Fruit fly (Drosophila melanogaster) whole organism, embryonic: ENCODE data around the gene lilli.

ENCODE experiments used
- ATbp ChIP-seq: fragments of 200-800 bp; sonication (Bioruptor generic); optimal IDR thresholded peaks from 2 replicates; lab custom pipeline; 2017; ENCODE audit warnings: missing biosample characterization, mild to moderate bottlenecking, missing genetic modification characterization, missing genetic modification reagents
- B-H1 ChIP-seq: fragments of 200-800 bp; sonication (Bioruptor generic); IDR thresholded peaks from 3 replicates; pipeline ENCODE4 v1.3.6; 2022; ENCODE audit warnings: missing biosample characterization, missing genetic modification characterization
- Blimp-1 ChIP-seq: fragments of 200-800 bp; sonication (Bioruptor generic); optimal IDR thresholded peaks from 3 replicates; lab custom pipeline; 2018; ENCODE audit warnings: missing biosample characterization, missing genetic modification characterization, mild to moderate bottlenecking, moderate library complexity, missing genetic modification reagents
- CG10321 ChIP-seq: fragments of 200-800 bp; sonication (Bioruptor generic); IDR thresholded peaks from 2 replicates; pipeline ENCODE4 v1.3.6; 2022; ENCODE audit warnings: missing biosample characterization, missing genetic modification characterization
- CG11093 ChIP-seq: fragments of 200-800 bp; sonication (Bioruptor generic); IDR thresholded peaks from 3 replicates; pipeline ENCODE4 v1.3.6; 2022; ENCODE audit warnings: missing biosample characterization, missing genetic modification characterization
- CG12236 ChIP-seq: fragments of 200-800 bp; sonication (Bioruptor generic); optimal IDR thresholded peaks from 2 replicates; lab custom pipeline; 2016; ENCODE audit warnings: missing biosample characterization, missing genetic modification characterization
- CG12744 ChIP-seq: fragments of 200-800 bp; sonication (Bioruptor generic); optimal IDR thresholded peaks from 2 replicates; lab custom pipeline; 2016; ENCODE audit warnings: missing biosample characterization, missing genetic modification characterization
- CG13624 ChIP-seq: fragments of 200-800 bp; sonication (Bioruptor generic); optimal IDR thresholded peaks from 2 replicates; lab custom pipeline; 2016; ENCODE audit warnings: missing biosample characterization, missing genetic modification characterization
- CG13894 ChIP-seq: fragments of 200-800 bp; sonication (Bioruptor generic); optimal IDR thresholded peaks from 3 replicates; lab custom pipeline; 2018; ENCODE audit warnings: missing biosample characterization, mild to moderate bottlenecking, missing genetic modification characterization, moderate library complexity
- CG14014 ChIP-seq: fragments of 200-800 bp; sonication (Bioruptor generic); IDR thresholded peaks from 2 replicates; pipeline ENCODE4 v1.3.6; 2022; ENCODE audit warnings: missing biosample characterization, missing genetic modification characterization
- CG15011 ChIP-seq: fragments of 200-800 bp; sonication (Bioruptor generic); optimal IDR thresholded peaks from 3 replicates; lab custom pipeline; 2018; ENCODE audit warnings: missing biosample characterization, mild to moderate bottlenecking, missing genetic modification characterization
- CG1529 ChIP-seq: fragments of 200-800 bp; sonication (Bioruptor generic); optimal IDR thresholded peaks from 3 replicates; lab custom pipeline; 2018; ENCODE audit warnings: missing biosample characterization, missing genetic modification characterization
- CG15601 ChIP-seq: fragments of 200-800 bp; sonication (Bioruptor generic); optimal IDR thresholded peaks from 3 replicates; lab custom pipeline; 2019; ENCODE audit warnings: missing biosample characterization, mild to moderate bottlenecking, missing genetic modification characterization, moderate library complexity
- CG1602 ChIP-seq: fragments of 200-800 bp; sonication (Bioruptor generic); optimal IDR thresholded peaks from 3 replicates; lab custom pipeline; 2016; ENCODE audit warnings: missing biosample characterization, missing genetic modification characterization
- CG18476 ChIP-seq: fragments of 200-800 bp; sonication (Bioruptor generic); optimal IDR thresholded peaks from 2 replicates; lab custom pipeline; 2016; ENCODE audit warnings: missing biosample characterization, mild to moderate bottlenecking, missing genetic modification characterization
- CG2199 ChIP-seq: fragments of 200-800 bp; sonication (Bioruptor generic); IDR thresholded peaks from 3 replicates; pipeline ENCODE4 v1.3.6; 2022; ENCODE audit warnings: missing biosample characterization, missing genetic modification characterization
- CG30020 ChIP-seq: fragments of 200-800 bp; optimal IDR thresholded peaks from 2 replicates; lab custom pipeline; 2019; ENCODE audit warnings: missing biosample characterization, mild to moderate bottlenecking, missing genetic modification characterization, moderate library complexity
- CG31441 ChIP-seq: fragments of 200-800 bp; sonication (Bioruptor generic); IDR thresholded peaks from 2 replicates; pipeline ENCODE4 v1.3.6; 2022; ENCODE audit warnings: missing biosample characterization, missing genetic modification characterization
- CG34376 ChIP-seq: fragments of 200-800 bp; sonication (Bioruptor generic); optimal IDR thresholded peaks from 2 replicates; lab custom pipeline; 2018; ENCODE audit warnings: missing biosample characterization, mild to moderate bottlenecking, missing genetic modification characterization
- CG4617 ChIP-seq: fragments of 200-800 bp; sonication (Bioruptor generic); optimal IDR thresholded peaks from 3 replicates; lab custom pipeline; 2016; ENCODE audit warnings: missing biosample characterization, missing genetic modification characterization, borderline replicate concordance
- CG6254 ChIP-seq: fragments of 200-800 bp; sonication (Bioruptor generic); optimal IDR thresholded peaks from 3 replicates; lab custom pipeline; 2017; ENCODE audit warnings: mild to moderate bottlenecking, missing biosample characterization, missing genetic modification reagents, missing genetic modification characterization
- CG6813 ChIP-seq: fragments of 200-800 bp; sonication (Bioruptor generic); optimal IDR thresholded peaks from 2 replicates; lab custom pipeline; 2017; ENCODE audit warnings: missing biosample characterization, missing genetic modification characterization, mild to moderate bottlenecking, moderate library complexity, missing genetic modification reagents
- CG7839 ChIP-seq: fragments of 200-800 bp; sonication (Bioruptor generic); optimal IDR thresholded peaks from 3 replicates; lab custom pipeline; 2018; ENCODE audit warnings: missing biosample characterization, mild to moderate bottlenecking, missing genetic modification characterization, moderate library complexity
- CG7963 ChIP-seq: fragments of 200-800 bp; sonication (Bioruptor generic); IDR thresholded peaks from 3 replicates; pipeline ENCODE4 v1.3.6; 2022; ENCODE audit warnings: missing biosample characterization, missing genetic modification characterization; ENCODE audit not compliant: partially characterized antibody
- CG8281 ChIP-seq: fragments of 200-800 bp; sonication (Bioruptor generic); optimal IDR thresholded peaks from 2 replicates; lab custom pipeline; 2018; ENCODE audit warnings: missing biosample characterization, mild to moderate bottlenecking, missing genetic modification characterization, moderate library complexity
- CG9797 ChIP-seq: fragments of 200-800 bp; sonication (Bioruptor generic); optimal IDR thresholded peaks from 3 replicates; lab custom pipeline; 2018; ENCODE audit warnings: missing biosample characterization, mild to moderate bottlenecking, missing genetic modification characterization
- D ChIP-seq, 2 experiments: fragments of 200-800 bp in 1 of 2; fragments of >200 bp in 1 of 2; sonication (Bioruptor generic) in 1 of 2; optimal IDR thresholded peaks; 2 replicates in 1 of 2; 3 replicates in 1 of 2; lab custom pipeline; 2017; ENCODE audit warnings: mild to moderate bottlenecking in 1 of 2, missing biosample characterization in 1 of 2, missing genetic modification characterization in 1 of 2, missing genetic modification reagents in 1 of 2
- Dad ChIP-seq: fragments of 200-800 bp; sonication (Bioruptor generic); optimal IDR thresholded peaks from 3 replicates; lab custom pipeline; 2016; ENCODE audit warnings: missing biosample characterization, missing genetic modification characterization
- Dref ChIP-seq: fragments of 200-800 bp; sonication (Bioruptor generic); IDR thresholded peaks from 2 replicates; pipeline ENCODE4 v1.3.6; 2022; ENCODE audit warnings: missing biosample characterization, missing genetic modification characterization
- Fer1 ChIP-seq: fragments of 200-800 bp; sonication (Bioruptor generic); optimal IDR thresholded peaks from 2 replicates; lab custom pipeline; 2017; ENCODE audit warnings: missing biosample characterization, mild to moderate bottlenecking, missing genetic modification characterization
- Hr3 ChIP-seq: fragments of 200-800 bp; sonication (Bioruptor generic); optimal IDR thresholded peaks from 3 replicates; lab custom pipeline; 2016; ENCODE audit warnings: missing biosample characterization, missing genetic modification characterization
- Mad ChIP-seq: fragments of 200-800 bp; sonication (Bioruptor generic); optimal IDR thresholded peaks from 2 replicates; lab custom pipeline; 2016; ENCODE audit warnings: missing biosample characterization, missing genetic modification characterization
- Myb ChIP-seq: fragments of 200-800 bp; sonication (Bioruptor generic); optimal IDR thresholded peaks from 2 replicates; lab custom pipeline; 2016; ENCODE audit warnings: missing biosample characterization, missing genetic modification characterization
- Poxn ChIP-seq: fragments of 200-800 bp; sonication (Bioruptor generic); IDR thresholded peaks from 2 replicates; pipeline ENCODE4 v1.3.6; 2022; ENCODE audit warnings: missing biosample characterization, missing genetic modification characterization
- Ravus ChIP-seq: fragments of 200-800 bp; sonication (Bioruptor generic); IDR thresholded peaks from 2 replicates; pipeline ENCODE4 v1.3.6; 2022; ENCODE audit warnings: missing biosample characterization, missing genetic modification characterization
- Rfx ChIP-seq: fragments of 200-800 bp; sonication (Bioruptor generic); IDR thresholded peaks from 2 replicates; pipeline ENCODE4 v1.3.6; 2022; ENCODE audit warnings: missing biosample characterization, missing genetic modification characterization
- Six4 ChIP-seq: fragments of 200-800 bp; sonication (Bioruptor generic); optimal IDR thresholded peaks from 2 replicates; lab custom pipeline; 2016; ENCODE audit warnings: missing biosample characterization, missing genetic modification characterization
- ab ChIP-seq: fragments of 200-800 bp; sonication (Bioruptor generic); optimal IDR thresholded peaks from 2 replicates; lab custom pipeline; 2016; ENCODE audit warnings: missing biosample characterization, missing genetic modification characterization
- az2 ChIP-seq: fragments of 200-800 bp; sonication (Bioruptor generic); optimal IDR thresholded peaks from 3 replicates; lab custom pipeline; 2016; ENCODE audit warnings: missing biosample characterization, missing genetic modification characterization
- esg ChIP-seq: fragments of 200-800 bp; sonication (Bioruptor generic); conservative IDR thresholded peaks from 2 replicates; pipeline ENCODE4 v1.3.6; 2022; ENCODE audit warnings: missing biosample characterization, missing genetic modification characterization
- fd3F ChIP-seq: fragments of 200-800 bp; sonication (Bioruptor generic); optimal IDR thresholded peaks from 2 replicates; lab custom pipeline; 2018; ENCODE audit warnings: missing biosample characterization, mild to moderate bottlenecking, missing genetic modification characterization, moderate library complexity
- gfzf ChIP-seq: fragments of 200-800 bp; sonication (Bioruptor generic); optimal IDR thresholded peaks from 2 replicates; lab custom pipeline; 2016; ENCODE audit warnings: missing biosample characterization, mild to moderate bottlenecking, missing genetic modification characterization, moderate library complexity
- grau ChIP-seq: fragments of 200-800 bp; optimal IDR thresholded peaks from 3 replicates; lab custom pipeline; 2019; ENCODE audit warnings: missing biosample characterization, mild to moderate bottlenecking, missing genetic modification characterization, moderate library complexity
- inv ChIP-seq: fragments of 200-800 bp; sonication (Bioruptor generic); IDR thresholded peaks from 2 replicates; pipeline ENCODE4 v1.3.6; 2022; ENCODE audit warnings: missing biosample characterization, missing genetic modification characterization; ENCODE audit not compliant: partially characterized antibody
- knrl ChIP-seq: fragments of 200-800 bp; sonication (Bioruptor generic); IDR thresholded peaks from 3 replicates; pipeline ENCODE4 v1.3.6; 2022; ENCODE audit warnings: missing biosample characterization, missing genetic modification characterization; ENCODE audit not compliant: partially characterized antibody
- pnt ChIP-seq: fragments of 200-800 bp; sonication (Bioruptor generic); optimal IDR thresholded peaks from 3 replicates; lab custom pipeline; 2016; ENCODE audit warnings: missing biosample characterization, missing genetic modification characterization
- unpg ChIP-seq: fragments of 200-800 bp; sonication (Bioruptor generic); optimal IDR thresholded peaks from 3 replicates; lab custom pipeline; 2018; ENCODE audit warnings: missing biosample characterization, mild to moderate bottlenecking, missing genetic modification characterization, moderate library complexity
- vvl ChIP-seq: fragments of 200-800 bp; sonication (Bioruptor generic); IDR thresholded peaks from 2 replicates; pipeline ENCODE4 v1.3.6; 2022; ENCODE audit warnings: missing biosample characterization, missing genetic modification characterization

The lilli gene

DNA sequence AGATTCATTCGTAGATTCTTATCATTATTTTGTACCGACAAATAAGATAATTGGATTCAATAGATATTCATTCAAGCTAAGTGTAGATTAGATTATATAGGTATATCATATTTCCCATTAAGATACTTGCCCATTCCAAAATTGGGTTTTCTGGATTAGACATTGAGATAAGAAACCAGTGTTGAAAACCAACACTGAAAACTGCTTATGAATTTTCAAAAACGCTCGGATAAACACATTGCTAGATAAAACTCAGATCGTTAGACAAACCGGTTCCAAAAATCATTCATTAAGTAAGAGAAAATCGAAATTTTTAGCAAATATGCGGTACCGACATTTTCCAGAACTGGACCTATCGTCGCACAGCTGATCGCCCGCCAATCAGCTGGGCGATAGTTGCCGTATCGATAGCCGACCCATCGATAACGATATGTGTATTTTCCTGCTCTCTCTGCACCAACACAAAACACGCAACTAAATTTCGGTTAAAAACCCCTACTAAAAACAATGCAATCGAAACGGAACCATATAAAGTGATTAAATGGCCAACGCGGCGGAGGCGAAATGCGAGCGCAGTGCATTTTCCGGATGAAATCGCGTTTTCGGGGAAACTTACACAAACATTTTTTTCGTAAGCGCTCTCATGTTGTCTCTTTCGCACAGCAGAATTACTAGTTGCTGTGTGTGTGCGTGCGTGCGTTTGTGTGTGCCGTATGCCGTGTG, at the start of gene lilli, which contains the start of gene NTPase:
Gene lilli, plus strand, starts transcription at position 427 of the 723 bp plus-strand sequence.
Gene NTPase, minus strand, starts transcription at position 348 of the 723 bp plus-strand sequence.
- TF ChIP-seq CG34376 (GFP tag; lab: Kevin White, UChicago) (no peak), CG30020 (tag; lab: Kevin White, UChicago) (no peak), CG7839 (no peak), Blimp-1 (GFP tag; lab: Kevin White, UChicago) (peak; percentile 7), D (optimal IDR thresholded peaks at IDR 0.05; lab: Kevin White, UChicago) (peak; percentile 86), D (GFP tag; optimal IDR thresholded peaks at IDR 0.05; lab: Kevin White, UChicago) (no peak), CG4617 (GFP tag; lab: Kevin White, UChicago) (peak; percentile 92), esg (no peak), CG13624 (GFP tag; lab: Kevin White, UChicago) (peak; percentile 75), CG12744 (GFP tag; lab: Kevin White, UChicago) (peak; percentile 17), B-H1 (peak; percentile 14; the same call in 1 of the 3 replicates), grau (no peak), CG9797 (GFP tag; lab: Kevin White, UChicago) (no peak), Six4 (GFP tag; lab: Kevin White, UChicago) (peak; percentile 53), vvl (GFP tag; lab: Robert Waterston, UW) (peak; percentile 70), Poxn (GFP tag; lab: Robert Waterston, UW) (no peak), CG15011 (GFP tag; lab: Kevin White, UChicago) (no peak), CG2199 (GFP tag; lab: Robert Waterston, UW) (peak; percentile 20; the same call in 1 of the 3 replicates), inv (peak; percentile 87), CG14014 (peak; percentile 44; the same call in 1 of the 2 replicates), CG1529 (GFP tag; lab: Kevin White, UChicago) (no peak), CG10321 (peak; percentile 70), CG13894 (tag; lab: Kevin White, UChicago) (peak; percentile 9), az2 (GFP tag; lab: Kevin White, UChicago) (peak; percentile 64), Hr3 (GFP tag; lab: Kevin White, UChicago) (peak; percentile 27), Ravus (GFP tag; lab: Robert Waterston, UW) (no peak), ab (GFP tag; lab: Kevin White, UChicago) (peak; percentile 15), CG11093 (GFP tag; lab: Robert Waterston, UW) (no peak), Myb (GFP tag; lab: Kevin White, UChicago) (peak; percentile 53), pnt (GFP tag; lab: Kevin White, UChicago) (peak; percentile 68), CG12236 (GFP tag; lab: Kevin White, UChicago) (peak; percentile 67), Mad (GFP tag; lab: Kevin White, UChicago) (peak; percentile 16), CG15601 (no peak), Rfx (GFP tag; lab: Robert Waterston, UW) (peak; percentile 76), Dad (GFP tag; lab: Kevin White, UChicago) (peak; percentile 75), gfzf (no peak), unpg (GFP tag; lab: Kevin White, UChicago) (peak; percentile 49), knrl (GFP tag; lab: Robert Waterston, UW) (peak; percentile 92), CG31441 (GFP tag; lab: Robert Waterston, UW) (peak; percentile 21; the same call in 1 of the 2 replicates), CG1602 (GFP tag; lab: Kevin White, UChicago) (peak; percentile 50), Dref (GFP tag; lab: Robert Waterston, UW) (peak; percentile 86), CG18476 (GFP tag; lab: Kevin White, UChicago) (peak; percentile 37), ATbp (GFP tag; lab: Kevin White, UChicago) (no peak), CG6813 (peak; percentile 10), fd3F (GFP tag; lab: Kevin White, UChicago) (no peak), CG6254 (GFP tag; lab: Kevin White, UChicago) (no peak), CG8281 (tag; lab: Kevin White, UChicago) (no peak), Fer1 (GFP tag; lab: Kevin White, UChicago) (peak; percentile 41), CG7963 (GFP tag; lab: Robert Waterston, UW) (peak; percentile 94)
